Worm (Caenorhabditis elegans) whole organism, mixed stage, embryonic: Measurements from ENCODE around the gene nsy-1.

Experiments used
- M03D4.4 ChIP-seq: sonication (generic microtip); optimal IDR thresholded peaks from 2 replicates; lab custom pipeline; 2017; ENCODE audit warnings: mild to moderate bottlenecking, missing genetic modification characterization, missing compliant biosample characterization
- bed-3 ChIP-seq: fragments of 200-800 bp; sonication (Bioruptor generic); optimal IDR thresholded peaks from 3 replicates; lab custom pipeline; 2018; ENCODE audit warnings: mild to moderate bottlenecking, missing genetic modification characterization, moderate library complexity, missing compliant biosample characterization
- blmp-1 ChIP-seq: fragments of 150-350 bp; optimal IDR thresholded peaks from 2 replicates; lab custom pipeline; 2014; ENCODE audit warnings: missing biosample characterization, missing genetic modification characterization
- ceh-39 ChIP-seq: fragments of 150-350 bp; optimal IDR thresholded peaks from 2 replicates; lab custom pipeline; 2014; ENCODE audit warnings: missing biosample characterization, missing genetic modification characterization
- ceh-43 ChIP-seq: fragments of 200-800 bp; sonication (Bioruptor generic); optimal IDR thresholded peaks from 2 replicates; lab custom pipeline; 2018; ENCODE audit warnings: mild to moderate bottlenecking, missing genetic modification characterization, moderate library complexity, missing compliant biosample characterization
- ceh-83 ChIP-seq: fragments of 200-800 bp; sonication (Bioruptor generic); optimal IDR thresholded peaks from 2 replicates; lab custom pipeline; 2018; ENCODE audit warnings: mild to moderate bottlenecking, missing genetic modification characterization, missing compliant biosample characterization
- ces-1 ChIP-seq: fragments of 150-350 bp; optimal IDR thresholded peaks from 2 replicates; lab custom pipeline; 2014; ENCODE audit warnings: missing biosample characterization, missing genetic modification reagents, missing genetic modification characterization
- cnd-1 ChIP-seq: fragments of 200-800 bp; sonication (Bioruptor generic); optimal IDR thresholded peaks from 2 replicates; lab custom pipeline; 2018; ENCODE audit warnings: mild to moderate bottlenecking, missing genetic modification characterization, missing compliant biosample characterization
- drap-1 ChIP-seq: fragments of 200-800 bp; sonication (Bioruptor generic); optimal IDR thresholded peaks from 3 replicates; lab custom pipeline; 2018; ENCODE audit warnings: mild to moderate bottlenecking, missing genetic modification characterization, missing compliant biosample characterization
- elt-1 ChIP-seq: sonication (generic microtip); optimal IDR thresholded peaks from 2 replicates; lab custom pipeline; 2017; ENCODE audit warnings: missing genetic modification characterization, mild to moderate bottlenecking, missing compliant biosample characterization, antibody characterized with exemption, moderate library complexity, borderline replicate concordance; ENCODE audit not compliant: insufficient read depth
- elt-3 ChIP-seq: fragments of 150-350 bp; optimal IDR thresholded peaks from 2 replicates; lab custom pipeline; 2014; ENCODE audit warnings: missing biosample characterization, missing genetic modification characterization
- flh-1 ChIP-seq: fragments of 200-800 bp; sonication (Bioruptor generic); optimal IDR thresholded peaks from 2 replicates; lab custom pipeline; 2018; ENCODE audit warnings: mild to moderate bottlenecking, missing genetic modification characterization, moderate library complexity, missing compliant biosample characterization
- ham-2 ChIP-seq: fragments of 200-800 bp; sonication (Bioruptor generic); optimal IDR thresholded peaks from 2 replicates; lab custom pipeline; 2018; ENCODE audit warnings: mild to moderate bottlenecking, missing genetic modification characterization, missing compliant biosample characterization
- hlh-1 ChIP-seq: fragments of 150-350 bp; optimal IDR thresholded peaks from 2 replicates; lab custom pipeline; 2014; ENCODE audit warnings: missing biosample characterization, missing genetic modification reagents, missing genetic modification characterization
- lin-13 ChIP-seq: fragments of 150-350 bp; optimal IDR thresholded peaks from 2 replicates; lab custom pipeline; 2014; ENCODE audit warnings: missing biosample characterization, missing genetic modification characterization
- lin-32 ChIP-seq: fragments of 200-800 bp; sonication (Bioruptor generic); optimal IDR thresholded peaks from 2 replicates; lab custom pipeline; 2018; ENCODE audit warnings: mild to moderate bottlenecking, missing genetic modification characterization, missing compliant biosample characterization
- lsy-2 ChIP-seq: fragments of 150-350 bp; optimal IDR thresholded peaks from 2 replicates; lab custom pipeline; 2014; ENCODE audit warnings: missing biosample characterization, missing genetic modification characterization
- mab-5 ChIP-seq: fragments of 150-350 bp; optimal IDR thresholded peaks from 2 replicates; lab custom pipeline; 2014; ENCODE audit warnings: missing biosample characterization, missing genetic modification characterization
- mep-1 ChIP-seq: fragments of 150-350 bp; optimal IDR thresholded peaks from 2 replicates; lab custom pipeline; 2017; ENCODE audit warnings: missing biosample characterization, missing genetic modification reagents, missing genetic modification characterization, inconsistent platforms
- mls-2 ChIP-seq: sonication (generic microtip); optimal IDR thresholded peaks from 2 replicates; lab custom pipeline; 2016; ENCODE audit warnings: mild to moderate bottlenecking, missing genetic modification characterization, moderate library complexity, missing compliant biosample characterization
- nhr-12 ChIP-seq: fragments of 150-350 bp; optimal IDR thresholded peaks from 2 replicates; lab custom pipeline; 2014; ENCODE audit warnings: missing biosample characterization, missing genetic modification characterization
- nhr-2 ChIP-seq: fragments of 150-350 bp; optimal IDR thresholded peaks from 2 replicates; lab custom pipeline; 2014; ENCODE audit warnings: missing biosample characterization, missing genetic modification characterization
- nhr-237 ChIP-seq: fragments of 150-350 bp; optimal IDR thresholded peaks from 2 replicates; lab custom pipeline; 2014; ENCODE audit warnings: missing biosample characterization, missing genetic modification characterization
- nhr-28 ChIP-seq: fragments of 150-350 bp; optimal IDR thresholded peaks from 2 replicates; lab custom pipeline; 2014; ENCODE audit warnings: missing biosample characterization, missing genetic modification characterization
- nhr-76 ChIP-seq: sonication (generic microtip); optimal IDR thresholded peaks from 2 replicates; lab custom pipeline; 2017; ENCODE audit warnings: missing biosample characterization, missing genetic modification characterization
- pha-4 ChIP-seq: fragments of 150-350 bp; optimal IDR thresholded peaks from 2 replicates; lab custom pipeline; 2018; ENCODE audit warnings: missing biosample characterization, missing genetic modification reagents, missing genetic modification characterization
- sem-2 ChIP-seq: fragments of 200-800 bp; sonication (Bioruptor generic); optimal IDR thresholded peaks from 2 replicates; lab custom pipeline; 2018; ENCODE audit warnings: mild to moderate bottlenecking, missing genetic modification characterization, missing compliant biosample characterization
- snpc-4 ChIP-seq: fragments of 150-350 bp; optimal IDR thresholded peaks from 2 replicates; lab custom pipeline; 2014; ENCODE audit warnings: missing biosample characterization, missing genetic modification characterization
- sptf-1 ChIP-seq: sonication (generic microtip); optimal IDR thresholded peaks from 2 replicates; lab custom pipeline; 2017; ENCODE audit warnings: mild to moderate bottlenecking, missing genetic modification characterization, moderate library complexity, missing compliant biosample characterization
- tbx-8 ChIP-seq: fragments of 200-800 bp; sonication (Bioruptor generic); optimal IDR thresholded peaks from 2 replicates; lab custom pipeline; 2018; ENCODE audit warnings: mild to moderate bottlenecking, missing genetic modification characterization, moderate library complexity, missing compliant biosample characterization
- unc-120 ChIP-seq: sonication (generic microtip); optimal IDR thresholded peaks from 2 replicates; lab custom pipeline; 2017; ENCODE audit warnings: missing genetic modification characterization, missing compliant biosample characterization; ENCODE audit not compliant: poor library complexity, severe bottlenecking
- unc-39 ChIP-seq: fragments of 150-350 bp; optimal IDR thresholded peaks from 2 replicates; lab custom pipeline; 2014; ENCODE audit warnings: missing biosample characterization, missing genetic modification characterization
- unc-62 ChIP-seq: fragments of 150-350 bp; optimal IDR thresholded peaks from 2 replicates; lab custom pipeline; 2014; ENCODE audit warnings: missing biosample characterization, missing genetic modification reagents, missing genetic modification characterization
- zip-8 ChIP-seq: fragments of 150-350 bp; optimal IDR thresholded peaks from 2 replicates; lab custom pipeline; 2014; ENCODE audit warnings: missing biosample characterization, missing genetic modification characterization
- ztf-11 ChIP-seq: fragments of 150-350 bp; optimal IDR thresholded peaks from 2 replicates; lab custom pipeline; 2014; ENCODE audit warnings: missing biosample characterization, missing genetic modification characterization

Gene nsy-1

ce11 chrII:5027952-5028351 lies 5.4 kb downstream of the nsy-1 start:
- no peak for TF ChIP-seq unc-62 (GFP tag; lab: Kevin White, UChicago)
- TF ChIP-seq ceh-39 (tag; lab: Kevin White, UChicago): no peak
- no peak for TF ChIP-seq cnd-1
- no peak for TF ChIP-seq lin-13 (tag; lab: Kevin White, UChicago)
- TF ChIP-seq M03D4.4 (tag; lab: Kevin White, UChicago): no peak
- no peak for TF ChIP-seq snpc-4
- no peak for TF ChIP-seq nhr-2
- TF ChIP-seq blmp-1 (tag; lab: Kevin White, UChicago): no peak
- TF ChIP-seq lin-32 (GFP tag; lab: Kevin White, UChicago): no peak
- TF ChIP-seq flh-1: no peak
- TF ChIP-seq hlh-1 (tag; lab: Kevin White, UChicago): no peak
- no peak for TF ChIP-seq ceh-43 (GFP tag; lab: Kevin White, UChicago)
- TF ChIP-seq, all 35 proteins: peak for 0

ce11 chrII:5031612-5032011 lies 9.1 kb downstream of the nsy-1 start, which contains the start of gene wdr-83:
Gene wdr-83 (minus strand): TSS chrII:5031712.
- no peak for TF ChIP-seq ztf-11 (tag; lab: Kevin White, UChicago)
- no peak for TF ChIP-seq mab-5
- TF ChIP-seq elt-1 (tag; lab: Kevin White, UChicago): no peak
- TF ChIP-seq sem-2 (GFP tag; lab: Kevin White, UChicago): no peak
- TF ChIP-seq bed-3 (GFP tag; lab: Kevin White, UChicago): no peak

ce11 chrII:5032669-5033068 lies 10.1 kb downstream of the nsy-1 start:
- no peak for TF ChIP-seq ceh-39 (tag; lab: Kevin White, UChicago)
- peak; percentile 61 for TF ChIP-seq lsy-2 (tag; lab: Kevin White, UChicago)
- peak; percentile 80 for TF ChIP-seq flh-1
- TF ChIP-seq lin-13 (tag; lab: Kevin White, UChicago): peak; percentile 48
- TF ChIP-seq ceh-43 (GFP tag; lab: Kevin White, UChicago): peak; percentile 87
- TF ChIP-seq ztf-11 (tag; lab: Kevin White, UChicago): peak; percentile 85
- TF ChIP-seq snpc-4: no peak
- peak; percentile 96 for TF ChIP-seq sptf-1
- TF ChIP-seq blmp-1 (tag; lab: Kevin White, UChicago): peak; percentile 8
- peak; percentile 63 for TF ChIP-seq pha-4 (tag; lab: Kevin White, UChicago)
- no peak for TF ChIP-seq elt-3
- TF ChIP-seq nhr-237: peak; percentile 28
- peak; percentile 93 for TF ChIP-seq lin-32 (GFP tag; lab: Kevin White, UChicago)
- peak; percentile 94 for TF ChIP-seq M03D4.4 (tag; lab: Kevin White, UChicago)
- TF ChIP-seq ces-1 (GFP tag; lab: Kevin White, UChicago): no peak
- TF ChIP-seq ceh-83 (GFP tag; lab: Kevin White, UChicago): peak; percentile 75
- TF ChIP-seq tbx-8 (GFP tag; lab: Kevin White, UChicago): peak; percentile 88
- TF ChIP-seq unc-39 (tag; lab: Kevin White, UChicago): peak; percentile 27
- TF ChIP-seq nhr-2: no peak
- peak; percentile 93 for TF ChIP-seq ham-2
- TF ChIP-seq unc-62 (GFP tag; lab: Kevin White, UChicago): peak; percentile 59
- TF ChIP-seq zip-8: no peak
- TF ChIP-seq mep-1 (tag; lab: Kevin White, UChicago): peak; percentile 39
- TF ChIP-seq hlh-1 (tag; lab: Kevin White, UChicago): peak; percentile 34
- TF ChIP-seq elt-1 (tag; lab: Kevin White, UChicago): peak; percentile 4
- no peak for TF ChIP-seq nhr-76
- TF ChIP-seq drap-1 (GFP tag; lab: Kevin White, UChicago): peak; percentile 95
- TF ChIP-seq sem-2 (GFP tag; lab: Kevin White, UChicago): peak; percentile 92
- peak; percentile 97 for TF ChIP-seq mls-2 (tag; lab: Kevin White, UChicago)
- no peak for TF ChIP-seq mab-5
- TF ChIP-seq unc-120: peak; percentile 89
- TF ChIP-seq nhr-12 (tag; lab: Kevin White, UChicago): no peak
- peak; percentile 95 for TF ChIP-seq cnd-1
- TF ChIP-seq bed-3 (GFP tag; lab: Kevin White, UChicago): peak; percentile 82
- peak; percentile 53 for TF ChIP-seq nhr-28 (tag; lab: Kevin White, UChicago)

- TF ChIP-seq pha-4 (tag; lab: Kevin White, UChicago): no peak
- no peak for TF ChIP-seq elt-1 (tag; lab: Kevin White, UChicago)
- no peak for TF ChIP-seq ceh-39 (tag; lab: Kevin White, UChicago)
- TF ChIP-seq drap-1 (GFP tag; lab: Kevin White, UChicago): no peak
- no peak for TF ChIP-seq ceh-83 (GFP tag; lab: Kevin White, UChicago)
- no peak for TF ChIP-seq cnd-1
- no peak for TF ChIP-seq mep-1 (tag; lab: Kevin White, UChicago)
- no peak for TF ChIP-seq bed-3 (GFP tag; lab: Kevin White, UChicago)
- no peak for TF ChIP-seq blmp-1 (tag; lab: Kevin White, UChicago)
- no peak for TF ChIP-seq nhr-28 (tag; lab: Kevin White, UChicago)
- TF ChIP-seq, all 35 proteins: peak for 0
Observed at ce11 chrII:5033935-5034334, 11.4 kb downstream of the nsy-1 start, which contains the start of gene F33G12.3. Gene F33G12.3 (minus strand): TSS chrII:5034035.
